Worm (Caenorhabditis elegans) whole organism, young adult: ENCODE data around the gene daf-36.

Experiments
- B0261.1 ChIP-seq: sonication (generic microtip); optimal IDR thresholded peaks from 2 replicates; lab custom pipeline; 2016; ENCODE audit warnings: mild to moderate bottlenecking, missing genetic modification characterization, moderate library complexity, missing compliant biosample characterization
- C06A6.2 ChIP-seq: fragments of 200-800 bp; sonication (Bioruptor generic); conservative IDR thresholded peaks from 2 replicates; pipeline ENCODE4 v1.3.6; 2022; ENCODE audit warnings: missing genetic modification characterization, missing compliant biosample characterization
- C17E4.6 ChIP-seq: fragments of 200-800 bp; sonication (Bioruptor generic); IDR thresholded peaks from 2 replicates; pipeline ENCODE4 v1.3.6; 2022; ENCODE audit warnings: missing genetic modification reagents, missing genetic modification characterization, missing compliant biosample characterization
- D2030.7 ChIP-seq: fragments of 200-800 bp; sonication (Bioruptor generic); IDR thresholded peaks from 2 replicates; pipeline ENCODE4 v1.3.6; 2022; ENCODE audit warnings: missing genetic modification reagents, missing genetic modification characterization, missing compliant biosample characterization
- F10E7.11 ChIP-seq: sonication (generic microtip); optimal IDR thresholded peaks from 2 replicates; lab custom pipeline; 2017; ENCODE audit warnings: mild to moderate bottlenecking, missing genetic modification characterization, moderate library complexity, missing compliant biosample characterization
- F22D6.2 ChIP-seq: sonication (generic microtip); optimal IDR thresholded peaks from 2 replicates; lab custom pipeline; 2016; ENCODE audit warnings: mild to moderate bottlenecking, missing genetic modification characterization, missing compliant biosample characterization
- F37B4.10 ChIP-seq: fragments of 200-800 bp; sonication (Bioruptor generic); IDR thresholded peaks from 2 replicates; pipeline ENCODE4 v1.3.6; 2022; ENCODE audit warnings: missing genetic modification characterization, missing compliant biosample characterization
- F57A8.1 ChIP-seq: fragments of 200-800 bp; sonication (Bioruptor generic); optimal IDR thresholded peaks from 2 replicates; lab custom pipeline; 2018; ENCODE audit warnings: mild to moderate bottlenecking, missing genetic modification characterization, moderate library complexity, missing compliant biosample characterization
- F57C9.4 ChIP-seq: sonication (generic microtip); optimal IDR thresholded peaks from 2 replicates; lab custom pipeline; 2017; ENCODE audit warnings: mild to moderate bottlenecking, missing genetic modification characterization, missing compliant biosample characterization
- K11D2.4 ChIP-seq: fragments of 200-800 bp; sonication (Bioruptor generic); IDR thresholded peaks from 2 replicates; pipeline ENCODE4 v1.3.6; 2022; ENCODE audit warnings: missing genetic modification reagents, missing genetic modification characterization, missing compliant biosample characterization
- K12H6.12 ChIP-seq: fragments of 200-800 bp; sonication (Bioruptor generic); optimal IDR thresholded peaks from 2 replicates; lab custom pipeline; 2018; ENCODE audit warnings: mild to moderate bottlenecking, missing genetic modification characterization, missing compliant biosample characterization
- Y56A3A.18 ChIP-seq: fragments of 200-800 bp; sonication (Bioruptor generic); IDR thresholded peaks from 2 replicates; pipeline ENCODE4 v1.3.6; 2022; ENCODE audit warnings: missing genetic modification reagents, missing genetic modification characterization, missing compliant biosample characterization
- athp-1 ChIP-seq: sonication (generic microtip); optimal IDR thresholded peaks from 2 replicates; lab custom pipeline; 2017; ENCODE audit warnings: mild to moderate bottlenecking, missing genetic modification characterization, missing compliant biosample characterization
- cebp-1 ChIP-seq, 2 experiments: fragments of 200-800 bp in 1 of 2; sonication (Bioruptor generic) in 1 of 2; sonication (generic microtip) in 1 of 2; IDR thresholded peaks in 1 of 2; optimal IDR thresholded peaks in 1 of 2; 2 replicates each; pipeline versions ENCODE4 v1.3.6 to Lab custom; 2017 to 2022; ENCODE audit warnings: missing compliant biosample characterization in 2 of 2, missing genetic modification characterization in 2 of 2, mild to moderate bottlenecking in 1 of 2, missing genetic modification reagents in 1 of 2, moderate library complexity in 1 of 2
- ceh-40 ChIP-seq: fragments of 200-800 bp; sonication (Bioruptor generic); IDR thresholded peaks from 2 replicates; pipeline ENCODE4 v1.3.6; 2022; ENCODE audit warnings: missing genetic modification characterization, missing compliant biosample characterization
- chd-7 ChIP-seq: sonication (generic microtip); optimal IDR thresholded peaks from 2 replicates; lab custom pipeline; 2016; ENCODE audit warnings: mild to moderate bottlenecking, missing genetic modification characterization, moderate library complexity, missing compliant biosample characterization
- die-1 ChIP-seq: sonication (generic microtip); optimal IDR thresholded peaks from 2 replicates; lab custom pipeline; 2016; ENCODE audit warnings: missing genotype, mild to moderate bottlenecking, missing genetic modification characterization, missing compliant biosample characterization
- dox-1 ChIP-seq: fragments of 200-800 bp; sonication (Bioruptor generic); IDR thresholded peaks from 2 replicates; pipeline ENCODE4 v1.3.6; 2022; ENCODE audit warnings: missing genetic modification reagents, missing genetic modification characterization, missing compliant biosample characterization
- dpl-1 ChIP-seq: fragments of 150-350 bp; optimal IDR thresholded peaks from 2 replicates; lab custom pipeline; 2014; ENCODE audit warnings: missing biosample characterization, missing genetic modification reagents, missing genetic modification characterization
- egl-44 ChIP-seq: fragments of 200-800 bp; sonication (Bioruptor generic); IDR thresholded peaks from 2 replicates; pipeline ENCODE4 v1.3.6; 2022; ENCODE audit warnings: missing genetic modification reagents, missing genetic modification characterization, missing compliant biosample characterization
- hmg-1.2 ChIP-seq: fragments of 200-800 bp; sonication (Bioruptor generic); IDR thresholded peaks from 2 replicates; pipeline ENCODE4 v1.3.6; 2022; ENCODE audit warnings: missing genetic modification reagents, missing genetic modification characterization, missing compliant biosample characterization
- hrde-1 ChIP-seq: sonication (generic microtip); optimal IDR thresholded peaks from 2 replicates; lab custom pipeline; 2016; ENCODE audit warnings: missing genetic modification characterization, mild to moderate bottlenecking, missing compliant biosample characterization, moderate library complexity, missing genotype, missing genetic modification reagents, borderline replicate concordance
- let-526 ChIP-seq: fragments of 200-800 bp; sonication (Bioruptor generic); IDR thresholded peaks from 2 replicates; pipeline ENCODE4 v1.3.6; 2022; ENCODE audit warnings: missing genetic modification reagents, missing genetic modification characterization, missing compliant biosample characterization
- lin-26 ChIP-seq: fragments of 200-800 bp; sonication (Bioruptor generic); IDR thresholded peaks from 2 replicates; pipeline ENCODE4 v1.3.6; 2022; ENCODE audit warnings: missing genetic modification reagents, missing genetic modification characterization, missing compliant biosample characterization
- lin-35 ChIP-seq, 3 experiments: fragments of 150-350 bp in 2 of 3; sonication (generic microtip) in 1 of 3; optimal IDR thresholded peaks; 2 replicates each; lab custom pipeline; 2014 to 2018; ENCODE audit warnings: missing biosample characterization in 3 of 3, missing genetic modification characterization in 3 of 3, missing genetic modification reagents in 3 of 3
- lin-40 ChIP-seq: sonication (generic microtip); optimal IDR thresholded peaks from 2 replicates; lab custom pipeline; 2016; ENCODE audit warnings: missing genetic modification characterization, mild to moderate bottlenecking, missing compliant biosample characterization, missing genotype, missing genetic modification reagents
- lir-1 ChIP-seq: fragments of 200-800 bp; sonication (Bioruptor generic); conservative IDR thresholded peaks from 2 replicates; pipeline ENCODE4 v1.3.6; 2022; ENCODE audit warnings: missing genetic modification reagents, missing genetic modification characterization, missing compliant biosample characterization
- lsl-1 ChIP-seq: fragments of 200-800 bp; sonication (Bioruptor generic); optimal IDR thresholded peaks from 2 replicates; lab custom pipeline; 2018; ENCODE audit warnings: mild to moderate bottlenecking, missing genetic modification characterization, moderate library complexity, missing compliant biosample characterization
- madf-3 ChIP-seq: fragments of 200-800 bp; sonication (Bioruptor generic); IDR thresholded peaks from 2 replicates; pipeline ENCODE4 v1.3.6; 2022; ENCODE audit warnings: missing genetic modification reagents, missing genetic modification characterization, missing compliant biosample characterization
- madf-8 ChIP-seq: fragments of 200-800 bp; sonication (Bioruptor generic); conservative IDR thresholded peaks from 2 replicates; pipeline ENCODE4 v1.3.6; 2022; ENCODE audit warnings: missing genetic modification reagents, missing genetic modification characterization, missing compliant biosample characterization
- mxl-1 ChIP-seq: sonication (generic microtip); optimal IDR thresholded peaks from 2 replicates; lab custom pipeline; 2016; ENCODE audit warnings: missing genetic modification characterization, missing compliant biosample characterization
- nfyb-1 ChIP-seq: fragments of 200-800 bp; sonication (Bioruptor generic); IDR thresholded peaks from 2 replicates; pipeline ENCODE4 v1.3.6; 2022; ENCODE audit warnings: missing genetic modification reagents, missing genetic modification characterization, missing compliant biosample characterization
- nhr-120 ChIP-seq: fragments of 200-800 bp; sonication (Bioruptor generic); IDR thresholded peaks from 2 replicates; pipeline ENCODE4 v1.3.6; 2022; ENCODE audit warnings: missing genetic modification characterization, missing compliant biosample characterization
- repo-1 ChIP-seq: sonication (generic microtip); optimal IDR thresholded peaks from 2 replicates; lab custom pipeline; 2017; ENCODE audit warnings: mild to moderate bottlenecking, missing genetic modification characterization, missing compliant biosample characterization
- rpc-1 ChIP-seq, 2 experiments: fragments of 150-350 bp in 1 of 2; sonication (generic microtip) in 1 of 2; optimal IDR thresholded peaks; 2 replicates each; lab custom pipeline; 2014 to 2018; ENCODE audit warnings: missing biosample characterization in 1 of 2, missing genetic modification characterization in 1 of 2, missing genetic modification reagents in 1 of 2, missing genotype in 1 of 2
- snpc-1.3 ChIP-seq: sonication (generic microtip); optimal IDR thresholded peaks from 2 replicates; lab custom pipeline; 2017; ENCODE audit warnings: missing genetic modification characterization, mild to moderate bottlenecking, missing compliant biosample characterization, antibody characterized with exemption, moderate library complexity, missing genotype, missing genetic modification reagents; ENCODE audit not compliant: insufficient read depth
- somi-1 ChIP-seq: fragments of 200-800 bp; sonication (Bioruptor generic); optimal IDR thresholded peaks from 2 replicates; lab custom pipeline; 2018; ENCODE audit warnings: mild to moderate bottlenecking, missing genetic modification characterization, missing compliant biosample characterization
- tbp1 ChIP-seq: fragments of 200-800 bp; sonication (Bioruptor generic); optimal IDR thresholded peaks from 2 replicates; lab custom pipeline; 2018; ENCODE audit warnings: mild to moderate bottlenecking, missing genetic modification characterization, missing compliant biosample characterization
- tbx-9 ChIP-seq: sonication (generic microtip); optimal IDR thresholded peaks from 2 replicates; lab custom pipeline; 2016; ENCODE audit warnings: borderline replicate concordance, missing genetic modification characterization, inconsistent platforms, missing compliant biosample characterization
- unc-62 ChIP-seq: fragments of 150-350 bp; optimal IDR thresholded peaks from 2 replicates; lab custom pipeline; 2014; ENCODE audit warnings: missing biosample characterization, missing genetic modification reagents, missing genetic modification characterization
- xnd-1 ChIP-seq: sonication (generic microtip); optimal IDR thresholded peaks from 2 replicates; lab custom pipeline; 2016; ENCODE audit warnings: missing genotype, missing genetic modification reagents, missing genetic modification characterization, missing compliant biosample characterization
- zfh-2 ChIP-seq: fragments of 200-800 bp; sonication (Bioruptor generic); conservative IDR thresholded peaks from 2 replicates; pipeline ENCODE4 v1.3.6; 2022; ENCODE audit warnings: missing genetic modification reagents, missing genetic modification characterization, missing compliant biosample characterization
- ztf-25 ChIP-seq: fragments of 200-800 bp; sonication (Bioruptor generic); IDR thresholded peaks from 2 replicates; pipeline ENCODE4 v1.3.6; 2022; ENCODE audit warnings: missing genetic modification reagents, missing genetic modification characterization, missing compliant biosample characterization
- ztf-26 ChIP-seq: sonication (generic microtip); optimal IDR thresholded peaks from 2 replicates; lab custom pipeline; 2017; ENCODE audit warnings: missing genetic modification characterization, missing compliant biosample characterization
- ztf-3 ChIP-seq: fragments of 200-800 bp; sonication (Bioruptor generic); optimal IDR thresholded peaks from 2 replicates; lab custom pipeline; 2018; ENCODE audit warnings: mild to moderate bottlenecking, missing genetic modification characterization, missing compliant biosample characterization
- ztf-6 ChIP-seq: fragments of 200-800 bp; sonication (Bioruptor generic); IDR thresholded peaks from 2 replicates; pipeline ENCODE4 v1.3.6; 2022; ENCODE audit warnings: missing genetic modification reagents, missing genetic modification characterization, missing compliant biosample characterization

Gene daf-36

ce11 chrV:10246967-10247366, 21.5 kb upstream of the daf-36 start:
- TF ChIP-seq D2030.7 (0 out of 2 replicates have a peak, but pooled peaks have one; percentile 5), lin-40 (tag; lab: Kevin White, UChicago) (no peak), lin-35 (GFP tag; optimal IDR thresholded peaks at IDR 0.05; lab: Kevin White, UChicago) (no peak), tbp1 (GFP tag; lab: Kevin White, UChicago) (no peak), chd-7 (no peak), madf-3 (no peak), dox-1 (GFP tag; lab: Robert Waterston, UW) (0 out of 2 replicates have a peak, but pooled peaks have one; percentile 9), Y56A3A.18 (GFP tag; lab: Robert Waterston, UW) (no peak), lin-26 (GFP tag; lab: Robert Waterston, UW) (peak; percentile 44; the same call in 1 of the 2 replicates), ceh-40 (GFP tag; lab: Robert Waterston, UW) (0 out of 2 replicates have a peak, but pooled peaks have one; percentile 48), zfh-2 (GFP tag; lab: Robert Waterston, UW) (peak; percentile 82), egl-44 (GFP tag; lab: Robert Waterston, UW) (0 out of 2 replicates have a peak, but pooled peaks have one; percentile 47), rpc-1 (optimal IDR thresholded peaks at IDR 0.05; lab: Kevin White, UChicago) (no peak), rpc-1 (tag; optimal IDR thresholded peaks at IDR 0.05; lab: Kevin White, UChicago) (no peak), unc-62 (GFP tag; lab: Kevin White, UChicago) (no peak), snpc-1.3 (tag; lab: Kevin White, UChicago) (no peak), let-526 (GFP tag; lab: Robert Waterston, UW) (peak; percentile 10; the same call in 1 of the 2 replicates), hmg-1.2 (GFP tag; lab: Robert Waterston, UW) (peak; percentile 17; the same call in 1 of the 2 replicates), F10E7.11 (tag; lab: Kevin White, UChicago) (no peak), nfyb-1 (0 out of 2 replicates have a peak, but pooled peaks have one; percentile 25), lsl-1 (no peak)

DNA sequence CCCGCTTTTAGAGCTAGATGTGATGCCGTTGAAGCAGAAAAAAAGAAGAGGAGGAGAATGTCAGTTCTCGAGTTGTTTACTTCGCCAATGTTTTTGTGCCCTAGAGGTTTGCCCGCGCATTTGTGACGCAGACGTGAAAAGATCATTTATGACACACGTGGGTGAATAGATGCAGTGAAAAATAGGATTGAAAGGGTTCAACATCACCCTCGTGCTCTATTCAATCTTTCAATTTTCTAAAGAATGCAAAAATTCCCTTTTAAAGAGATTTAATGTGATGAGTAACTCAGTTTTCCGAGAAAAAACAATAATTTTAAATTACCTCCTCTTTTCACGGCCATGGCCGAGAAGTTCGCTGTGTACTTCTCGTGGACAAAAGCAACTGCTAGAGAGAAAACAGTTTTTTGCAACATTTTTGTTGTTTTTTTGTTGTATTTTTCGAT, 21.0 kb upstream of the daf-36 start:
- TF ChIP-seq F57C9.4 (no peak), somi-1 (peak; percentile 45), dox-1 (GFP tag; lab: Robert Waterston, UW) (peak; percentile 16; the same call in 1 of the 2 replicates), cebp-1 (GFP tag; IDR thresholded peaks at IDR 0.05; lab: Robert Waterston, UW) (no peak), cebp-1 (tag; optimal IDR thresholded peaks at IDR 0.05; lab: Kevin White, UChicago) (peak; percentile 28), C06A6.2 (GFP tag; lab: Robert Waterston, UW) (no peak), K12H6.12 (tag; lab: Kevin White, UChicago) (peak; percentile 74), hrde-1 (tag; lab: Kevin White, UChicago) (no peak), ztf-3 (GFP tag; lab: Kevin White, UChicago) (no peak), dpl-1 (peak; percentile 19), F57A8.1 (GFP tag; lab: Kevin White, UChicago) (no peak), mxl-1 (tag; lab: Kevin White, UChicago) (no peak), die-1 (tag; lab: Kevin White, UChicago) (no peak), lin-35 (GFP tag; optimal IDR thresholded peaks at IDR 0.05; lab: Kevin White, UChicago) (peak in 1 of 3 experiments; percentile 54), ztf-6 (no peak), C17E4.6 (GFP tag; lab: Robert Waterston, UW) (no peak), ceh-40 (GFP tag; lab: Robert Waterston, UW) (no peak), tbx-9 (tag; lab: Kevin White, UChicago) (no peak), madf-8 (GFP tag; lab: Robert Waterston, UW) (0 out of 2 replicates have a peak, but pooled peaks have one; percentile 23), F37B4.10 (GFP tag; lab: Robert Waterston, UW) (no peak), repo-1 (no peak), K11D2.4 (GFP tag; lab: Robert Waterston, UW) (0 out of 2 replicates have a peak, but pooled peaks have one; percentile 52), F22D6.2 (tag; lab: Kevin White, UChicago) (no peak), ztf-26 (tag; lab: Kevin White, UChicago) (no peak), xnd-1 (peak; percentile 1), athp-1 (tag; lab: Kevin White, UChicago) (no peak), ztf-25 (GFP tag; lab: Robert Waterston, UW) (no peak), B0261.1 (tag; lab: Kevin White, UChicago) (no peak), lir-1 (GFP tag; lab: Robert Waterston, UW) (no peak), nhr-120 (no peak)
